Worm (Caenorhabditis elegans) whole organism, midembryonic: ENCODE results near the gene srxa-11.

Experiments used
- cog-1 ChIP-seq: sonication (generic microtip); optimal IDR thresholded peaks from 2 replicates; lab custom pipeline; 2016; ENCODE audit warnings: missing genetic modification characterization, missing compliant biosample characterization
- med-1 ChIP-seq: sonication (generic microtip); optimal IDR thresholded peaks from 2 replicates; lab custom pipeline; 2017; ENCODE audit warnings: missing genetic modification characterization, mild to moderate bottlenecking, missing compliant biosample characterization, antibody characterized with exemption, missing genetic modification reagents; ENCODE audit not compliant: insufficient read depth
- ztf-23 ChIP-seq: fragments of 200-800 bp; sonication (Bioruptor generic); IDR thresholded peaks from 2 replicates; pipeline ENCODE4 v1.3.6; 2022; ENCODE audit warnings: missing genetic modification reagents, missing genetic modification characterization, missing compliant biosample characterization
- ztf-29 ChIP-seq: fragments of 200-800 bp; sonication (Bioruptor generic); IDR thresholded peaks from 2 replicates; pipeline ENCODE4 v1.3.6; 2022; ENCODE audit warnings: missing genetic modification reagents, missing genetic modification characterization, missing compliant biosample characterization

DNA sequence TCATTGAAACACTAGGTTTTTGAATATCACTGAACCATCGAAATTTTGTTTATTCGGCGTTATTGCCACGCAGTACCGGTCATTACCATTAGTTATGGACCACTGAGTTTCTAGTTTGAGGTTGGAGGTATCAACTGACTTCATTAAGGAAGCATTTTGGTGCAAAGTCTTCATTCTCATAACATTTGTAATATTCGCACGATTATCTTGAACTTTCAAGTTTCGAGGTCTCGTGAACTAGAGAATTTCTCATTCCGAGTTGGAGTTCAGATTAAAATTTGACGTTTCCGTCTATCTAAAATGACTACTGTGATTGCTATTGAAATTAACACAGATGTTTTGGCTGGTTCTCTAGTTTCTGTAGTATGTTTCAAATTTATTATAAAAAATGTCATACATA is 3.2 kb upstream of the srxa-11 start, which contains the start of gene srx-42:
- TF ChIP-seq med-1 (GFP tag; lab: Kevin White, UChicago) (no peak), ztf-29 (GFP tag; lab: Robert Waterston, UW) (no peak), cog-1 (no peak), ztf-23 (GFP tag; lab: Robert Waterston, UW) (no peak)
